Fruit fly (Drosophila melanogaster) whole organism, embryonic: ENCODE data around the gene CG34300.

Experiments used
- ATbp ChIP-seq: fragments of 200-800 bp; sonication (Bioruptor generic); optimal IDR thresholded peaks from 2 replicates; lab custom pipeline; 2017; ENCODE audit warnings: missing biosample characterization, mild to moderate bottlenecking, missing genetic modification characterization, missing genetic modification reagents
- Adf1 ChIP-seq: fragments of 200-800 bp; sonication (Bioruptor generic); IDR thresholded peaks from 2 replicates; pipeline ENCODE4 v1.3.6; 2022; ENCODE audit warnings: missing biosample characterization, missing genetic modification characterization
- CG10366 ChIP-seq: fragments of 200-800 bp; sonication (Bioruptor generic); IDR thresholded peaks from 2 replicates; pipeline ENCODE4 v1.3.6; 2022; ENCODE audit warnings: missing biosample characterization, missing genetic modification characterization
- CG11696 ChIP-seq: fragments of 200-800 bp; sonication (Bioruptor generic); IDR thresholded peaks from 2 replicates; pipeline ENCODE4 v1.3.6; 2022; ENCODE audit warnings: missing biosample characterization, missing genetic modification characterization
- CG12155 ChIP-seq: fragments of 200-800 bp; sonication (Bioruptor generic); optimal IDR thresholded peaks from 3 replicates; lab custom pipeline; 2016; ENCODE audit warnings: missing biosample characterization, missing genetic modification characterization
- CG1233 ChIP-seq: fragments of 200-800 bp; sonication (Bioruptor generic); optimal IDR thresholded peaks from 4 replicates; lab custom pipeline; 2018; ENCODE audit warnings: missing biosample characterization, mild to moderate bottlenecking, missing genetic modification characterization
- CG12769 ChIP-seq: fragments of 200-800 bp; sonication (Bioruptor generic); optimal IDR thresholded peaks from 2 replicates; lab custom pipeline; 2019; ENCODE audit warnings: missing biosample characterization, mild to moderate bottlenecking, missing genetic modification characterization, moderate library complexity
- CG12942 ChIP-seq: fragments of 200-800 bp; sonication (Bioruptor generic); optimal IDR thresholded peaks from 3 replicates; lab custom pipeline; 2016; ENCODE audit warnings: missing biosample characterization, missing genetic modification characterization
- CG13296 ChIP-seq: fragments of 200-800 bp; sonication (Bioruptor generic); optimal IDR thresholded peaks from 3 replicates; lab custom pipeline; 2018; ENCODE audit warnings: missing biosample characterization, mild to moderate bottlenecking, missing genetic modification characterization
- CG15479 ChIP-seq: fragments of 200-800 bp; sonication (Bioruptor generic); optimal IDR thresholded peaks from 3 replicates; lab custom pipeline; 2019; ENCODE audit warnings: missing biosample characterization, mild to moderate bottlenecking, missing genetic modification characterization, moderate library complexity
- CG16813 ChIP-seq: fragments of 200-800 bp; sonication (Bioruptor generic); IDR thresholded peaks from 3 replicates; pipeline ENCODE4 v1.3.6; 2022; ENCODE audit warnings: missing biosample characterization, missing genetic modification characterization; ENCODE audit not compliant: partially characterized antibody
- CG16863 ChIP-seq: fragments of 200-800 bp; sonication (Bioruptor generic); optimal IDR thresholded peaks from 3 replicates; lab custom pipeline; 2016; ENCODE audit warnings: missing biosample characterization, missing genetic modification characterization
- CG2678 ChIP-seq: fragments of 200-800 bp; sonication (Bioruptor generic); optimal IDR thresholded peaks from 3 replicates; lab custom pipeline; 2019; ENCODE audit warnings: missing biosample characterization, mild to moderate bottlenecking, missing genetic modification characterization, moderate library complexity
- CG4617 ChIP-seq: fragments of 200-800 bp; sonication (Bioruptor generic); optimal IDR thresholded peaks from 3 replicates; lab custom pipeline; 2016; ENCODE audit warnings: missing biosample characterization, missing genetic modification characterization, borderline replicate concordance
- CG4707 ChIP-seq: fragments of 200-800 bp; sonication (Bioruptor generic); optimal IDR thresholded peaks from 2 replicates; lab custom pipeline; 2018; ENCODE audit warnings: missing biosample characterization, mild to moderate bottlenecking, missing genetic modification characterization, moderate library complexity
- CG6765 ChIP-seq: fragments of 200-800 bp; sonication (Bioruptor generic); optimal IDR thresholded peaks from 3 replicates; lab custom pipeline; 2017; ENCODE audit warnings: missing biosample characterization, mild to moderate bottlenecking, missing genetic modification characterization
- CG7839 ChIP-seq: fragments of 200-800 bp; sonication (Bioruptor generic); optimal IDR thresholded peaks from 3 replicates; lab custom pipeline; 2018; ENCODE audit warnings: missing biosample characterization, mild to moderate bottlenecking, missing genetic modification characterization, moderate library complexity
- CG8290 ChIP-seq, 3 experiments: fragments of 200-800 bp; sonication (Bioruptor generic); optimal IDR thresholded peaks; 2 replicates each; lab custom pipeline; 2016 to 2019; ENCODE audit warnings: missing biosample characterization in 3 of 3, missing genetic modification characterization in 3 of 3, mild to moderate bottlenecking in 2 of 3, moderate library complexity in 1 of 3
- CG9215 ChIP-seq: fragments of 200-800 bp; sonication (Bioruptor generic); IDR thresholded peaks from 2 replicates; pipeline ENCODE4 v1.3.6; 2022; ENCODE audit warnings: missing biosample characterization, missing genetic modification characterization
- CTCF ChIP-seq: fragments of 200-800 bp; sonication (Bioruptor generic); optimal IDR thresholded peaks from 2 replicates; lab custom pipeline; 2017; ENCODE audit warnings: missing biosample characterization, mild to moderate bottlenecking, missing genetic modification characterization, moderate library complexity
- D ChIP-seq, 2 experiments: fragments of 200-800 bp in 1 of 2; fragments of >200 bp in 1 of 2; sonication (Bioruptor generic) in 1 of 2; optimal IDR thresholded peaks; 2 replicates in 1 of 2; 3 replicates in 1 of 2; lab custom pipeline; 2017; ENCODE audit warnings: mild to moderate bottlenecking in 1 of 2, missing biosample characterization in 1 of 2, missing genetic modification characterization in 1 of 2, missing genetic modification reagents in 1 of 2
- Dip2 ChIP-seq: fragments of 200-800 bp; sonication (Bioruptor generic); IDR thresholded peaks from 2 replicates; pipeline ENCODE4 v1.3.6; 2022; ENCODE audit warnings: missing biosample characterization, missing genetic modification characterization
- Drgx ChIP-seq: fragments of 200-800 bp; sonication (Bioruptor generic); IDR thresholded peaks from 2 replicates; pipeline ENCODE4 v1.3.6; 2022; ENCODE audit warnings: missing biosample characterization, missing genetic modification characterization
- Fer1 ChIP-seq: fragments of 200-800 bp; sonication (Bioruptor generic); optimal IDR thresholded peaks from 2 replicates; lab custom pipeline; 2017; ENCODE audit warnings: missing biosample characterization, mild to moderate bottlenecking, missing genetic modification characterization
- H2.0 ChIP-seq: fragments of 200-800 bp; sonication (Bioruptor generic); IDR thresholded peaks from 2 replicates; pipeline ENCODE4 v1.3.6; 2022; ENCODE audit warnings: missing biosample characterization, missing genetic modification characterization
- NK7.1 ChIP-seq: fragments of 200-800 bp; sonication (Bioruptor generic); optimal IDR thresholded peaks from 3 replicates; lab custom pipeline; 2016; ENCODE audit warnings: missing biosample characterization, missing genetic modification characterization
- Nf-YB ChIP-seq: fragments of 200-800 bp; sonication (Bioruptor generic); optimal IDR thresholded peaks from 3 replicates; lab custom pipeline; 2019; ENCODE audit warnings: missing biosample characterization, mild to moderate bottlenecking, missing genetic modification characterization, moderate library complexity
- Poxn ChIP-seq: fragments of 200-800 bp; sonication (Bioruptor generic); IDR thresholded peaks from 2 replicates; pipeline ENCODE4 v1.3.6; 2022; ENCODE audit warnings: missing biosample characterization, missing genetic modification characterization
- Side ChIP-seq: fragments of 200-800 bp; sonication (Bioruptor generic); optimal IDR thresholded peaks from 2 replicates; lab custom pipeline; 2016; ENCODE audit warnings: missing biosample characterization, missing genetic modification characterization
- Sox100B ChIP-seq: fragments of 200-800 bp; sonication (Bioruptor generic); optimal IDR thresholded peaks from 3 replicates; lab custom pipeline; 2018; ENCODE audit warnings: missing biosample characterization, mild to moderate bottlenecking, missing genetic modification characterization
- Trl ChIP-seq, 3 experiments: fragments of >200 bp in 2 of 3; fragments of 200-800 bp in 1 of 3; sonication (Bioruptor generic) in 1 of 3; optimal IDR thresholded peaks; 2 replicates in 1 of 3; 3 replicates in 2 of 3; lab custom pipeline; 2016 to 2017; ENCODE audit warnings: missing biosample characterization in 1 of 3, missing genetic modification characterization in 1 of 3
- Usf ChIP-seq: fragments of 200-800 bp; sonication (Bioruptor generic); optimal IDR thresholded peaks from 2 replicates; lab custom pipeline; 2017; ENCODE audit warnings: missing genotype, missing biosample characterization, missing genetic modification characterization
- Vsx1 ChIP-seq: fragments of 200-800 bp; sonication (Bioruptor generic); optimal IDR thresholded peaks from 2 replicates; lab custom pipeline; 2017; ENCODE audit warnings: missing biosample characterization, mild to moderate bottlenecking, missing genetic modification characterization, missing genetic modification reagents
- Xrp1 ChIP-seq: fragments of 200-800 bp; sonication (Bioruptor generic); IDR thresholded peaks from 2 replicates; pipeline ENCODE4 v1.3.6; 2022; ENCODE audit warnings: missing biosample characterization, missing genetic modification characterization
- danr ChIP-seq: fragments of 200-800 bp; sonication (Bioruptor generic); IDR thresholded peaks from 2 replicates; pipeline ENCODE4 v1.3.6; 2022; ENCODE audit warnings: missing biosample characterization, missing genetic modification characterization
- dimm ChIP-seq: fragments of 200-800 bp; sonication (Bioruptor generic); IDR thresholded peaks from 2 replicates; pipeline ENCODE4 v1.3.6; 2022; ENCODE audit warnings: missing biosample characterization, missing genetic modification characterization
- disco-r ChIP-seq: fragments of 200-800 bp; sonication (Bioruptor generic); optimal IDR thresholded peaks from 2 replicates; lab custom pipeline; 2016; ENCODE audit warnings: missing biosample characterization, missing genetic modification characterization
- fd102C ChIP-seq: fragments of 200-800 bp; sonication (Bioruptor generic); optimal IDR thresholded peaks from 2 replicates; lab custom pipeline; 2018; ENCODE audit warnings: missing biosample characterization, mild to moderate bottlenecking, missing genetic modification characterization, moderate library complexity
- gem ChIP-seq: fragments of 200-800 bp; sonication (Bioruptor generic); optimal IDR thresholded peaks from 2 replicates; lab custom pipeline; 2019; ENCODE audit warnings: missing biosample characterization, mild to moderate bottlenecking, missing genetic modification characterization, moderate library complexity
- h ChIP-seq: fragments of >200 bp; optimal IDR thresholded peaks from 2 replicates; lab custom pipeline; 2017
- hbn ChIP-seq: fragments of 200-800 bp; sonication (Bioruptor generic); IDR thresholded peaks from 2 replicates; pipeline ENCODE4 v1.3.6; 2022; ENCODE audit warnings: missing biosample characterization, missing genetic modification characterization; ENCODE audit not compliant: partially characterized antibody
- hth ChIP-seq: fragments of >200 bp; optimal IDR thresholded peaks from 2 replicates; lab custom pipeline; 2017; ENCODE audit warnings: inconsistent platforms
- kay ChIP-seq: fragments of 200-800 bp; sonication (Bioruptor generic); optimal IDR thresholded peaks from 2 replicates; lab custom pipeline; 2016; ENCODE audit warnings: missing biosample characterization, missing genetic modification characterization
- klu ChIP-seq: fragments of 200-800 bp; sonication (Bioruptor generic); IDR thresholded peaks from 2 replicates; pipeline ENCODE4 v1.3.6; 2022; ENCODE audit warnings: missing biosample characterization, missing genetic modification characterization
- knrl ChIP-seq: fragments of 200-800 bp; sonication (Bioruptor generic); IDR thresholded peaks from 3 replicates; pipeline ENCODE4 v1.3.6; 2022; ENCODE audit warnings: missing biosample characterization, missing genetic modification characterization; ENCODE audit not compliant: partially characterized antibody
- nmo ChIP-seq: fragments of 200-800 bp; sonication (Bioruptor generic); optimal IDR thresholded peaks from 2 replicates; lab custom pipeline; 2018; ENCODE audit warnings: missing biosample characterization, mild to moderate bottlenecking, missing genetic modification characterization, moderate library complexity
- odd ChIP-seq: fragments of 200-800 bp; sonication (Bioruptor generic); optimal IDR thresholded peaks from 2 replicates; lab custom pipeline; 2017; ENCODE audit warnings: missing biosample characterization, mild to moderate bottlenecking, missing genetic modification characterization
- p53 ChIP-seq: fragments of 200-800 bp; sonication (Bioruptor generic); optimal IDR thresholded peaks from 2 replicates; lab custom pipeline; 2016; ENCODE audit warnings: missing biosample characterization, missing genetic modification characterization
- pfk ChIP-seq: fragments of 200-800 bp; sonication (Bioruptor generic); optimal IDR thresholded peaks from 2 replicates; lab custom pipeline; 2018; ENCODE audit warnings: missing biosample characterization, mild to moderate bottlenecking, missing genetic modification characterization, moderate library complexity
- prd ChIP-seq, 3 experiments: fragments of >200 bp in 2 of 3; fragments of 200-800 bp in 1 of 3; sonication (Bioruptor generic) in 1 of 3; optimal IDR thresholded peaks in 2 of 3; IDR thresholded peaks in 1 of 3; 2 replicates in 2 of 3; 3 replicates in 1 of 3; pipeline versions ENCODE4 v1.3.6 to Lab custom; 2017 to 2022; ENCODE audit warnings: missing biosample characterization in 1 of 3, missing genetic modification characterization in 1 of 3
- pzg ChIP-seq: fragments of 200-800 bp; sonication (Bioruptor generic); optimal IDR thresholded peaks from 3 replicates; lab custom pipeline; 2018; ENCODE audit warnings: missing biosample characterization, mild to moderate bottlenecking, missing genetic modification characterization, moderate library complexity

The CG34300 gene

DNA sequence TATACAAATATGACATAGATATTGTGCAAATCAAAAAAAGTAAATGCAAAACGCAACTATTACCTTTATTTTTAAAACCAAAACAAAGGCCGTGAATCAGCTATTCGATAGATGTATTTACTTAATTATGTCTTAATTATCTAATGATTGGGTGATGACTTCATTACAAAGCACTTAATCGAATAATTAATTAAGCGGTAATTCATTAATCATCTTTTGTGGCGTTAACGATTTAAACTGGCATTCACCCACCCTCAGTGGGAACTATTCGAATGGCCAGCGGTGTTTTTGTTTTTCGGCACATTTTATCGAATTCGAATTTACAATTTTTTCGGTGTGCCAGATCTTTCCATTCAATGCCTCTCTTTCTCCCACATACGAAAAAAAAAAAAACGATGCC lies 31.0 kb upstream of the CG34300 start (continued):
- TF ChIP-seq CG16813 (GFP tag; lab: Robert Waterston, UW) (no peak), klu (GFP tag; lab: Robert Waterston, UW) (no peak), gem (tag; lab: Kevin White, UChicago) (peak; percentile 22), danr (GFP tag; lab: Robert Waterston, UW) (no peak), pzg (GFP tag; lab: Kevin White, UChicago) (no peak), Drgx (GFP tag; lab: Robert Waterston, UW) (no peak), kay (GFP tag; lab: Kevin White, UChicago) (no peak), H2.0 (no peak), CG12942 (GFP tag; lab: Kevin White, UChicago) (no peak), Usf (GFP tag; lab: Kevin White, UChicago) (no peak), Sox100B (GFP tag; lab: Kevin White, UChicago) (peak; percentile 20), NK7.1 (GFP tag; lab: Kevin White, UChicago) (no peak), Trl (optimal IDR thresholded peaks at IDR 0.05; lab: Kevin White, UChicago) (no peak), Trl (GFP tag; optimal IDR thresholded peaks at IDR 0.05; lab: Kevin White, UChicago) (no peak), CG2678 (peak; percentile 39), CG13296 (no peak), D (optimal IDR thresholded peaks at IDR 0.05; lab: Kevin White, UChicago) (no peak), D (GFP tag; optimal IDR thresholded peaks at IDR 0.05; lab: Kevin White, UChicago) (no peak), CG12769 (tag; lab: Kevin White, UChicago) (no peak), Adf1 (no peak), CG12155 (GFP tag; lab: Kevin White, UChicago) (no peak), prd (optimal IDR thresholded peaks at IDR 0.05; lab: Kevin White, UChicago) (no peak), prd (GFP tag; IDR thresholded peaks at IDR 0.05; lab: Robert Waterston, UW) (no peak), CG6765 (no peak), CG15479 (GFP tag; lab: Kevin White, UChicago) (no peak), dimm (GFP tag; lab: Robert Waterston, UW) (no peak), CG4617 (GFP tag; lab: Kevin White, UChicago) (no peak), CG10366 (GFP tag; lab: Robert Waterston, UW) (no peak), CG9215 (no peak), Dip2 (GFP tag; lab: Robert Waterston, UW) (no peak), Poxn (no peak), pfk (no peak), CG16863 (no peak), CG8290 (GFP tag; optimal IDR thresholded peaks at IDR 0.05; lab: Kevin White, UChicago) (no peak), CG8290 (tag; optimal IDR thresholded peaks at IDR 0.05; lab: Kevin White, UChicago) (no peak), ATbp (GFP tag; lab: Kevin White, UChicago) (no peak), Xrp1 (no peak), Nf-YB (GFP tag; lab: Kevin White, UChicago) (no peak), Side (no peak), knrl (GFP tag; lab: Robert Waterston, UW) (no peak), h (no peak), CG4707 (GFP tag; lab: Kevin White, UChicago) (no peak), CTCF (GFP tag; lab: Kevin White, UChicago) (no peak), Vsx1 (GFP tag; lab: Kevin White, UChicago) (no peak), nmo (GFP tag; lab: Kevin White, UChicago) (peak; percentile 47), hth (lab: Kevin White, UChicago) (no peak), hbn (GFP tag; lab: Robert Waterston, UW) (no peak), CG7839 (tag; lab: Kevin White, UChicago) (peak; percentile 45), CG1233 (GFP tag; lab: Kevin White, UChicago) (no peak), fd102C (GFP tag; lab: Kevin White, UChicago) (no peak), odd (GFP tag; lab: Kevin White, UChicago) (no peak), disco-r (GFP tag; lab: Kevin White, UChicago) (no peak), Fer1 (GFP tag; lab: Kevin White, UChicago) (no peak), p53 (GFP tag; lab: Kevin White, UChicago) (no peak), CG11696 (GFP tag; lab: Robert Waterston, UW) (peak; percentile 79)
